Fruit fly (Drosophila melanogaster): ENCODE data around the gene mid.
A peak's percentile ranks its signal among the peaks of the same experiment; 100 is the strongest.

Gene mid

dm6 chr2L:5507823-5508438, 46.5 kb downstream of the mid start:
- TF ChIP-seq CG10669 (GFP tag; optimal IDR thresholded peaks at IDR 0.05), result peak; percentile 28
- no peak for TF ChIP-seq CG11902 (GFP tag; optimal IDR thresholded peaks at IDR 0.05)
- no peak for TF ChIP-seq Lpt (GFP tag; optimal IDR thresholded peaks at IDR 0.05)
- no peak for TF ChIP-seq achi (GFP tag; optimal IDR thresholded peaks at IDR 0.05)
- peak; percentile 1 for TF ChIP-seq spab (GFP tag; optimal IDR thresholded peaks at IDR 0.05)
- peak; percentile 39 for TF ChIP-seq Ets96B (tag; optimal IDR thresholded peaks at IDR 0.05)
- no peak for TF ChIP-seq Gug (GFP tag; IDR thresholded peaks at IDR 0.05)
- TF ChIP-seq Met (GFP tag; optimal IDR thresholded peaks at IDR 0.05), result no peak
- TF ChIP-seq CG3032 (tag; optimal IDR thresholded peaks at IDR 0.05), result no peak
- TF ChIP-seq net (GFP tag; optimal IDR thresholded peaks at IDR 0.05), result no peak
- TF ChIP-seq CG6163 (GFP tag; IDR thresholded peaks at IDR 0.05), result peak; percentile 47; the same call in 1 of the 3 replicates
- no peak for TF ChIP-seq Blimp-1 (GFP tag; optimal IDR thresholded peaks at IDR 0.05)
- peak; percentile 7 for TF ChIP-seq CG7368 (GFP tag; optimal IDR thresholded peaks at IDR 0.05)
- TF ChIP-seq CG6808 (GFP tag; optimal IDR thresholded peaks at IDR 0.05), result peak; percentile 25
- no peak for TF ChIP-seq fd85E (GFP tag; optimal IDR thresholded peaks at IDR 0.05)
- TF ChIP-seq OdsH (GFP tag; optimal IDR thresholded peaks at IDR 0.05), result no peak
- TF ChIP-seq fd59A (GFP tag; optimal IDR thresholded peaks at IDR 0.05), result peak; percentile 16
- TF ChIP-seq Hr4 (GFP tag; optimal IDR thresholded peaks at IDR 0.05), result no peak
- TF ChIP-seq CG8632 (GFP tag; optimal IDR thresholded peaks at IDR 0.05), result no peak
- TF ChIP-seq CG3919 (GFP tag; optimal IDR thresholded peaks at IDR 0.05), result no peak
- TF ChIP-seq Sox102F (GFP tag; optimal IDR thresholded peaks at IDR 0.05), result no peak
- no peak for TF ChIP-seq vri (GFP tag; optimal IDR thresholded peaks at IDR 0.05)
- no peak for TF ChIP-seq Sox15 (GFP tag; optimal IDR thresholded peaks at IDR 0.05)
- no peak for TF ChIP-seq CG10631 (GFP tag; optimal IDR thresholded peaks at IDR 0.05)
- no peak for TF ChIP-seq CG9139 (GFP tag; optimal IDR thresholded peaks at IDR 0.05)
- TF ChIP-seq topi (GFP tag; optimal IDR thresholded peaks at IDR 0.05), result no peak
- no peak for TF ChIP-seq CG15336 (GFP tag; IDR thresholded peaks at IDR 0.05)
- no peak for TF ChIP-seq salr (GFP tag; optimal IDR thresholded peaks at IDR 0.05)
- TF ChIP-seq svp (GFP tag), result peak; percentile 78
- TF ChIP-seq Hr39 (GFP tag; optimal IDR thresholded peaks at IDR 0.05), result peak; percentile 10
- TF ChIP-seq acj6 (GFP tag; optimal IDR thresholded peaks at IDR 0.05), result no peak
- no peak for TF ChIP-seq Hr38 (GFP tag; optimal IDR thresholded peaks at IDR 0.05)
- no peak for TF ChIP-seq CG6854 (GFP tag; optimal IDR thresholded peaks at IDR 0.05)
- peak; percentile 12 for TF ChIP-seq Smox (GFP tag; optimal IDR thresholded peaks at IDR 0.05)
- no peak for TF ChIP-seq CG11762 (GFP tag; optimal IDR thresholded peaks at IDR 0.05; ENCODE audit: insufficient read depth)
- TF ChIP-seq CG6792 (GFP tag; optimal IDR thresholded peaks at IDR 0.05), result no peak
- TF ChIP-seq CG11294 (GFP tag; IDR thresholded peaks at IDR 0.05), result no peak
- TF ChIP-seq Eip75B (GFP tag; optimal IDR thresholded peaks at IDR 0.05), result peak; percentile 66
- TF ChIP-seq Eip78C (GFP tag), result peak; percentile 70
- peak; percentile 4 for TF ChIP-seq dsx (GFP tag; optimal IDR thresholded peaks at IDR 0.05; ENCODE audit: poor library complexity, severe bottlenecking)
- no peak for TF ChIP-seq CG31627 (GFP tag; optimal IDR thresholded peaks at IDR 0.05)
- TF ChIP-seq CG1621 (tag; optimal IDR thresholded peaks at IDR 0.05), result no peak
- no peak for TF ChIP-seq CG32006 (GFP tag; optimal IDR thresholded peaks at IDR 0.05)
- TF ChIP-seq Eip93F (GFP tag; optimal IDR thresholded peaks at IDR 0.05), result no peak
- TF ChIP-seq Sox14 (GFP tag; optimal IDR thresholded peaks at IDR 0.05), result no peak
- TF ChIP-seq CG8319 (GFP tag; optimal IDR thresholded peaks at IDR 0.05), result no peak
- TF ChIP-seq CG6276 (GFP tag; optimal IDR thresholded peaks at IDR 0.05), result no peak
- TF ChIP-seq CG4318 (GFP tag; optimal IDR thresholded peaks at IDR 0.05), result no peak
- no peak for TF ChIP-seq CG34406 (GFP tag; optimal IDR thresholded peaks at IDR 0.05)
- TF ChIP-seq ss (GFP tag; optimal IDR thresholded peaks at IDR 0.05), result no peak
- TF ChIP-seq esn (GFP tag; optimal IDR thresholded peaks at IDR 0.05), result peak; percentile 20
- no peak for TF ChIP-seq dac (GFP tag; optimal IDR thresholded peaks at IDR 0.05)

Data from whole organism, prepupa.